Worm (Caenorhabditis elegans) whole organism, early embryonic: ENCODE results near the gene snx-6.
"Not testable (repeated sequence)": the region's sequence is repeated elsewhere in the genome, so short reads cannot be mapped to it uniquely, and the experiment has no call there.

Source experiments
- B0310.2 ChIP-seq: sonication (generic microtip); optimal IDR thresholded peaks from 2 replicates; lab custom pipeline; 2016; ENCODE audit warnings: mild to moderate bottlenecking, missing genetic modification characterization, missing compliant biosample characterization
- F13C5.2 ChIP-seq: sonication (generic microtip); optimal IDR thresholded peaks from 2 replicates; lab custom pipeline; 2017; ENCODE audit warnings: mild to moderate bottlenecking, missing genetic modification characterization, inconsistent platforms, missing compliant biosample characterization
- aly-1 ChIP-seq: sonication (generic microtip); optimal IDR thresholded peaks from 2 replicates; lab custom pipeline; 2016; ENCODE audit warnings: missing genetic modification characterization, missing compliant biosample characterization
- ceh-13 ChIP-seq: fragments of 200-800 bp; sonication (Bioruptor generic); optimal IDR thresholded peaks from 2 replicates; lab custom pipeline; 2018; ENCODE audit warnings: mild to moderate bottlenecking, missing genetic modification characterization, missing compliant biosample characterization
- ceh-36 ChIP-seq: sonication (generic microtip); optimal IDR thresholded peaks from 2 replicates; lab custom pipeline; 2016; ENCODE audit warnings: missing genetic modification characterization, inconsistent platforms, missing compliant biosample characterization
- ets-7 ChIP-seq: sonication (generic microtip); optimal IDR thresholded peaks from 2 replicates; lab custom pipeline; 2016; ENCODE audit warnings: missing genotype, missing genetic modification characterization, missing compliant biosample characterization
- flt-1 ChIP-seq: fragments of 200-800 bp; sonication (Bioruptor generic); IDR thresholded peaks from 2 replicates; pipeline ENCODE4 v1.3.6; 2022; ENCODE audit warnings: missing genetic modification characterization, missing compliant biosample characterization
- hmbx-1 ChIP-seq: sonication (generic microtip); optimal IDR thresholded peaks from 2 replicates; lab custom pipeline; 2016; ENCODE audit warnings: mild to moderate bottlenecking, missing genetic modification characterization, missing compliant biosample characterization
- hmg-4 ChIP-seq: fragments of 200-800 bp; sonication (Bioruptor generic); optimal IDR thresholded peaks from 2 replicates; lab custom pipeline; 2018; ENCODE audit warnings: mild to moderate bottlenecking, missing genetic modification characterization, missing compliant biosample characterization
- hnd-1 ChIP-seq: sonication (generic microtip); optimal IDR thresholded peaks from 2 replicates; lab custom pipeline; 2016; ENCODE audit warnings: missing genetic modification characterization, missing compliant biosample characterization
- pes-1 ChIP-seq: fragments of 200-800 bp; sonication (Bioruptor generic); IDR thresholded peaks from 2 replicates; pipeline ENCODE4 v1.3.6; 2022; ENCODE audit warnings: missing genetic modification reagents, missing genetic modification characterization, missing compliant biosample characterization
- scrt-1 ChIP-seq: fragments of 200-800 bp; sonication (Bioruptor generic); IDR thresholded peaks from 2 replicates; pipeline ENCODE4 v1.3.6; 2022; ENCODE audit warnings: missing genetic modification characterization, missing compliant biosample characterization
- sea-1 ChIP-seq: fragments of 200-800 bp; sonication (Bioruptor generic); conservative IDR thresholded peaks from 2 replicates; pipeline ENCODE4 v1.3.6; 2022; ENCODE audit warnings: missing genetic modification characterization, missing compliant biosample characterization
- tbx-11 ChIP-seq: fragments of 200-800 bp; sonication (Bioruptor generic); IDR thresholded peaks from 2 replicates; pipeline ENCODE4 v1.3.6; 2022; ENCODE audit warnings: missing genetic modification characterization, missing compliant biosample characterization
- tbx-37 ChIP-seq: fragments of 200-800 bp; sonication (Bioruptor generic); conservative IDR thresholded peaks from 2 replicates; pipeline ENCODE4 v1.3.6; 2022; ENCODE audit warnings: missing genetic modification reagents, missing genetic modification characterization, missing compliant biosample characterization
- tra-4 ChIP-seq: sonication (generic microtip); optimal IDR thresholded peaks from 2 replicates; lab custom pipeline; 2017; ENCODE audit warnings: missing genetic modification characterization, missing compliant biosample characterization

Gene snx-6

DNA sequence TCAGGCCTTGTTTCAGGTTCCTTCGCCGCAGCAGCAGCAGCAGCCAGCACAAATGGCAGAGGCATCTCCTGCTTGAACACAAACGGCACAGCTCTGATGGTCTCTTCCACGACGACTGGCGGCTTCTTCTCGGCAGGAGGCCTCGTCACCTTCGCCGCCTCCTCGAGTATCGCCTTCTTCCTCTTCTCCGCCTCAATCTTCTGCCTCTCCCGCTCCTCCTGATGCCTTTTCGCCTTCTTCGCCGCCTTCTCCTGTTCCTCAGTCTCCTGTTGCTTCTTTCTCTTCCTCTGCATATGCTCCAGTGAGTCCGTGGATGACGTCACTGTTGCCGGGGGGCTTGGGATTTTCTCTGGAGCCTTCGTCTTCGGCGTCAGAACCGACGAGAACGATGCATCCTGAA lies 34.4 kb downstream of the snx-6 start:
- TF ChIP-seq pes-1 (GFP tag; lab: Robert Waterston, UW): no peak
- no peak for TF ChIP-seq hmg-4
- 0 out of 2 replicates have a peak, but pooled peaks have one; percentile 5 for TF ChIP-seq sea-1
- TF ChIP-seq tra-4 (tag; lab: Kevin White, UChicago): no peak

DNA sequence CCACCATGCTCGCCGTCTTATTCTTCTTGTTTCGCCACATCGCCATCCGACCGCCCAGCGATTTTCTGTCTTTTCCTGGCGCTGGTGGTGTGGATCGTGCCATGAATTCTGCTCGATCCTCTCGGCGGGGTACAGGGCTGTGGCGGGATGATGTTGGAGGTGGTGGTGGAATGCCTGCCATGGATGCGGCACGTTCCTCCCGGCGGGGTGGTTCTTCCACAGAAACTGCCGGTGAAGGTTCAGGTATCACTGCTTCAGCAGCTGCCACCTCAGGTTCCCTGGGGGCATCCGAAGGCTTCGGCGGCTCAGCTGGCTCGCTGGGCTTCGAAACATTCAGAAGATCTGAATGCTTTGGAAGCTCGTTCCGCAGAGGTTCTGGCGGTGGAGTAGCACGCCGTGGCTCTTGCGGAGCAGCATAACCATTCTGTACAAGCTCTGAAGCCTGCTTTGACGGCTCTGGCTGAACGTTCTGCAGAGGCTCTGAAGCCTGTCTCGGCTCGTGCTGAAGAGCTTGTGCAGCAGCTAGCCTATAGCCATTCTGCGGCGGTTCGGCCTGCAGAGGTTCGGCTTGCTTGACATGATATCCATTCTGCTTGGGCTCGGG lies 34.9 kb downstream of the snx-6 start:
- 0 out of 2 replicates have a peak, but pooled peaks have one; percentile 23 for TF ChIP-seq scrt-1 (GFP tag; lab: Robert Waterston, UW)
- TF ChIP-seq tbx-11 (GFP tag; lab: Robert Waterston, UW): no peak

DNA sequence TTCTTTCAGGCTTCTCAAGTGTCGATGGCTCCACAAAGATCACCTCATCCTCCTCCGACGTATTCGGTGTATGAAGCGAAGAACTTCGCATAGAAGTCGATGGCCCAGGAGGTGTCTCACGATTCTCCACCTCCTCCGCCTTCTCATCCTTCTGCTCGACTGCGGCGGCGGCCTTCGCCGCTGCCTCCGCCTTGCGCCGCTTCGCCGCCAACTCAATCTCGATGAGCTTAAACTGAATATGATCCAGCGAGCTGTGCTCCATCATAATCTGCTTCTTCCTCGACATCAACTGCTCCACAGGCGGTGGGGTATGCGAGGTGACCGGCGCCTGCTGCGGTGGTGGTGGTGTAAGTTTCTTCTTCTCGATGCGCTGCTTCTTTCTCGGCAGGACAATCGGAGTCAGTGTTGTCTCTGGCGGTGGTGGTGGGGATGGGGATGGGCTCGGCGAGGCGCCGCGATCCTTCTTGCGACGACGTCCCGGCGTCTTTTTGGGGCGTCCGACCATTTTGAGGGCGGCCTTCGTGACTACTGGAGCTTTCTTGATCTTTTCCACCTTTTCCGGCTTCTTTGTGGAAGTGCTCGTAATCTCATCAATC lies 35.9 kb downstream of the snx-6 start:
- TF ChIP-seq tra-4 (tag; lab: Kevin White, UChicago): no peak
- no peak for TF ChIP-seq tbx-37
- TF ChIP-seq sea-1: 0 out of 2 replicates have a peak, but pooled peaks have one; percentile 17
- TF ChIP-seq hnd-1 (tag; lab: Kevin White, UChicago): no peak
- TF ChIP-seq F13C5.2 (tag; lab: Kevin White, UChicago): no peak
- no peak for TF ChIP-seq pes-1 (GFP tag; lab: Robert Waterston, UW)
- no peak for TF ChIP-seq ceh-36 (tag; lab: Kevin White, UChicago)

DNA sequence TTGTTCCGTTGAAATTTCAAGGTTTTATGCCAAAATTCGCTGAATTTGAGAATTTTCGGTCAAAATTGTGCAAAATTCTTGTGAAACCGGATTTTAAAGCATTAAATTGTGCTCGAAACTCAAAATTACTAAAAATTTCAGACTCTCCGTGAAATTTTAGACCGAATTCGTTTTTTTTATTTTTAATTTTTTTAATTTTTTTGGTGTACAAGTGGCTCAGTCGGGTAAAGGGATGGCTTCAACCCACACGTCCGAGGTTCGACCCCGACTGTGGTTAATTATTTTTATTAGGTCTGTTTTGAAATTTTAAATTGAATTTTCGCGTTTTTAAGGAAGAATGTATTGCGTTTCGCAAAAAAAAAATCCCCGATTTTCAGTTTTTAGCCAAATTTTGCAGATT lies 40.9 kb downstream of the snx-6 start:
- no peak for TF ChIP-seq ceh-13 (GFP tag; lab: Kevin White, UChicago)
- TF ChIP-seq tbx-11 (GFP tag; lab: Robert Waterston, UW): no peak

DNA sequence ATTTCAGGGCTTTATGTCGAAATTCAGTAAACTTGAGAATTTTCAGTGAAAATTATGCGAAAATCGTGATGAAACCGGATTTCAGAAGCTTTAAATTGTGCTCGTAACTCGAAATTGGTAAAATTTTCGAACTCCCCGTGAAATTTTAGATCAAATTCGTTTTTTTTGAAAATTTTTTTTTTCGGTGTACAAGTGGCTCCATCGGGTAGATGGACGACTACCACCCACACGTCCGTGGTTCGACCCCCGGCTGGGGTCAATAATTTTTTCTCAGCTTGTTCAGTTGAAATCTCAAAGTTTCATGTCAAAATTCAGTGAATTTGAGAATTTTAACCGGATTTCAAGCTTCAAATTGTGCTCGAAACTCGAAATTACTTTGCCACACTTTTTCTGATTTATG lies 44.0 kb downstream of the snx-6 start:
- no peak for TF ChIP-seq B0310.2 (tag; lab: Kevin White, UChicago)
- TF ChIP-seq ceh-36 (tag; lab: Kevin White, UChicago): no peak
- no peak for TF ChIP-seq tra-4 (tag; lab: Kevin White, UChicago)
- no peak for TF ChIP-seq sea-1
- no peak for TF ChIP-seq ets-7 (tag; lab: Kevin White, UChicago)
- TF ChIP-seq ceh-13 (GFP tag; lab: Kevin White, UChicago): no peak
- TF ChIP-seq tbx-11 (GFP tag; lab: Robert Waterston, UW): no peak

DNA sequence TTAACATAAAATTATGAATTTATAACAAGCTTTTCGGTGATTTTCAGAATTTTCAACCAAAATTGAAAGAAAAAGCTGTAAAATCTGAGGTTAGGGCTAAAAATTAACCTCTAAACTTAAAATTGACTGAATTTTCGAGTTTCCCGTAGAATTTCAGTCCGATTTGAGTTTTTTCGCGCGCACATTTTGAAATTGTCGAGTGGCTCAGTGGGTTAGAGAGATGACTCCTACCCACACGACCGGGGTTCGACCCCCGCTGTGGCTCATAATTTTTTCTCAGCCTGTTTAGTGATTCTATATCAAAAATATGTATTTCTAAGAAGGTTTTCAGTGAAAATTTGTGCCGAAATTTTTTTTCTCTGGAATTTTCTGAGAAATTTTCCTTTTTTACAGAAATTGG lies 48.1 kb downstream of the snx-6 start:
- TF ChIP-seq ets-7 (tag; lab: Kevin White, UChicago): no peak

DNA sequence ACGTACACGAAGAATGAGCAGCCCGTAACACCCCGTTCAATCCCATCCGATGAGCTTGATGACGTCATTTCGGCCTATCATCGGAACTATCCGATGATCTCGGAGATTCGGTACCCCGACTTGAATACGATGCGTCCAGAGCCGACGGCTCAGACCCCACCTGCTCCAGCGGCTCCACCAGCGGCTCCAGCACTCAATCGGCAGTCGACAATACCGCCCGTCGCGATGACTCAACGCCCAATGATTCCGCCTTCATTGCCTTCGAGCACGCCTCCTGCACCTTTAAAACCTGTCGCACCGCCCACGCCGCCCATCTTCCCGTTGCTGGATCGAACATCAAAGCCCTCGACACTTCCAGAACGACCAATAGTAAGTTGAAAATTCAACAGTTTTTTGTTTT lies 51.8 kb downstream of the snx-6 start:
- TF ChIP-seq B0310.2 (tag; lab: Kevin White, UChicago) (no peak), scrt-1 (GFP tag; lab: Robert Waterston, UW) (no peak), ceh-13 (GFP tag; lab: Kevin White, UChicago) (no peak), hnd-1 (tag; lab: Kevin White, UChicago) (no peak), tbx-37 (no peak), hmg-4 (no peak), aly-1 (tag; lab: Kevin White, UChicago) (no peak), tbx-11 (GFP tag; lab: Robert Waterston, UW) (no peak), hmbx-1 (tag; lab: Kevin White, UChicago) (no peak), F13C5.2 (tag; lab: Kevin White, UChicago) (no peak)

DNA sequence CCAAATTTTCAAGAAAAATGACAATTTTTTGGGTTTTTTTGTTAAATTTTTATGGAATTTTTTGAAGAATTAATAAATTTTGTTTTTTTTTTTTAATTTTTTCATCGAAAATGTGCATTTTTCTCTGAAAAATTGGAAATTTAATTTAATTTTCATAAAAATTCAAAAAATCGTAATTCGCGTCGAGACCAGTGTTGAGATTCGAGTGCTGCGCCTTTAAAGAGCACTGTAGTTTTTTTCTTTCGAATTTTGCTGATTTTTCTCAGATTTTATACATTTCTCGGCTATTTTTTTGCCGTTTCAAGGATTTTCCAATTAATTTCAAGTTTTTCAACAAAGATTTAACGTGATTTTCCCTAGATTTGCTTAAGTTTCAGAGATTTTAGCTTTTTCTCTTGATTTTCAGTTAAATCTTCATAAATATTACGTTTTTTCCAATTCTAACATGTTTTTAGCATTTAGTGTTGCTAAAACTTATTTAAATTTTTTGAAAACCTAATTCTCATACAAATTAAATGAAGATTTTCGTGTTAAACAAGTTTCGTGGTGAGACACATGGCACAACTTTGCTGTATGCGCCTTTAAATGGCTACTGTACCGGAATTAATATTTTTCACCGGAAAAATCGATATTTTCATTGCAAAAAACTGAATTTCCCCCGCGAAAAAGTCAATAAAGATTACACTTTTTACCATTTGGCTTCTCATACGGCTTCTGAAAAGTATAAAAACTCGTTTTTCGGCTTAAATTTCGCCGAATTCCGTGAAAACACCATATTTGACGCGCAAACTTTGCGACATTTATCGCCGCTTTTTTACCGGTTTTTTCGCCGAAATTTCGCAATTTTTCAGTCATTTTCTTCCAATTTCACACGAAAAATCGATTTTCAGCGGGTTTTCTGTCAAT lies 55.5 kb downstream of the snx-6 start, which contains the start of gene usp-50:
Gene usp-50 (plus strand): TSS at position 822 of the 906 bp plus-strand sequence.
- not testable (repeated sequence) for TF ChIP-seq B0310.2 (tag; lab: Kevin White, UChicago); flt-1 (GFP tag; lab: Robert Waterston, UW); ceh-13 (GFP tag; lab: Kevin White, UChicago)

DNA sequence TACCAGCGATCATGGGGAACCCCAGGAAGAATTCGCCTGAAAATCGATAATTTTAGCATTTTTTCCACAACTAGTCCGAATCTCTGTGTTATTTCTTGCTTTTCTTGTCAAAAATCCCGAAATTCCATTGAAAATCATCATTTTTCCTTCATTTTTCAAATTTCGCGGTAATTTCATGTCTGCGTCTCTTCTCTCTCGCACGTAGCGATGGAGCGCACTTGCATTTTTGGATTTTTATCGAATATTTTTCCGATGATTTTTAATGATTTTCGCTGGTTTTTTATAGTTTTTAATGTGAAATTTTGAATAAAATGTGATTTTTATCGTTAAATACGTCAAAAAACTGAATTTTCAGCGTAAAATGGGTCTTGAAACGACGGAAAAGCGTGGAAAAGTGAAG lies 58.5 kb downstream of the snx-6 start, which contains the start of gene E01B7.2:
Gene E01B7.2 (plus strand): TSS at position 350 of the 400 bp plus-strand sequence.
- TF ChIP-seq ets-7 (tag; lab: Kevin White, UChicago): no peak
- peak; percentile 50 for TF ChIP-seq F13C5.2 (tag; lab: Kevin White, UChicago)
